Worm (Caenorhabditis elegans): ENCODE results near the gene max-2.

max-2 gene

ce11 chrII:12990964-12991593, 34.6 kb downstream of the max-2 start:
- TF ChIP-seq ceh-28 (tag; optimal IDR thresholded peaks at IDR 0.05) (no peak), lin-39 (tag; optimal IDR thresholded peaks at IDR 0.05) (no peak), fkh-2 (tag; optimal IDR thresholded peaks at IDR 0.05) (no peak), nhr-11 (tag; optimal IDR thresholded peaks at IDR 0.05) (no peak), ceh-82 (tag; optimal IDR thresholded peaks at IDR 0.05) (no peak), tbx-2 (tag; optimal IDR thresholded peaks at IDR 0.05) (no peak), skn-1 (tag; optimal IDR thresholded peaks at IDR 0.05) (no peak), lsy-12 (tag; optimal IDR thresholded peaks at IDR 0.05) (no peak), nhr-23 (tag; optimal IDR thresholded peaks at IDR 0.05) (no peak), unc-62 (GFP tag; optimal IDR thresholded peaks at IDR 0.05) (no peak), nhr-43 (tag; optimal IDR thresholded peaks at IDR 0.05; ENCODE audit: poor library complexity, severe bottlenecking) (no peak), pqm-1 (tag; optimal IDR thresholded peaks at IDR 0.05) (no peak), elt-1 (tag; optimal IDR thresholded peaks at IDR 0.05) (no peak), ztf-4 (tag; optimal IDR thresholded peaks at IDR 0.05) (no peak), eor-1 (tag; optimal IDR thresholded peaks at IDR 0.05) (no peak), hmg-11 (tag; optimal IDR thresholded peaks at IDR 0.05) (no peak), ceh-9 (tag; optimal IDR thresholded peaks at IDR 0.05) (no peak), nhr-67 (tag; optimal IDR thresholded peaks at IDR 0.05) (no peak), zag-1 (tag; optimal IDR thresholded peaks at IDR 0.05) (no peak)

- TF ChIP-seq ama-1 (optimal IDR thresholded peaks at IDR 0.05) (no peak), ceh-9 (tag; optimal IDR thresholded peaks at IDR 0.05) (no peak), pqm-1 (tag; optimal IDR thresholded peaks at IDR 0.05) (no peak), aly-2 (tag; optimal IDR thresholded peaks at IDR 0.05) (no peak), eor-1 (tag; optimal IDR thresholded peaks at IDR 0.05) (no peak), fos-1 (tag; optimal IDR thresholded peaks at IDR 0.05) (no peak), ZK546.5 (tag; optimal IDR thresholded peaks at IDR 0.05) (no peak), mml-1 (tag; optimal IDR thresholded peaks at IDR 0.05) (no peak), daf-12 (tag; optimal IDR thresholded peaks at IDR 0.05) (no peak), nhr-43 (tag; optimal IDR thresholded peaks at IDR 0.05; ENCODE audit: poor library complexity, severe bottlenecking) (no peak), lsy-12 (tag; optimal IDR thresholded peaks at IDR 0.05) (no peak), nhr-28 (tag; optimal IDR thresholded peaks at IDR 0.05) (no peak)
These were observed 35.5 kb downstream of the max-2 start for ce11 chrII:12990191-12990590.

- TF ChIP-seq nhr-11 (tag; optimal IDR thresholded peaks at IDR 0.05) (no peak), fkh-10 (GFP tag; optimal IDR thresholded peaks at IDR 0.05) (no peak), daf-12 (tag; optimal IDR thresholded peaks at IDR 0.05) (no peak), nhr-23 (tag; optimal IDR thresholded peaks at IDR 0.05) (no peak), ceh-28 (tag; optimal IDR thresholded peaks at IDR 0.05) (no peak), zag-1 (tag; optimal IDR thresholded peaks at IDR 0.05) (no peak), lin-39 (tag; optimal IDR thresholded peaks at IDR 0.05) (no peak), nhr-67 (tag; optimal IDR thresholded peaks at IDR 0.05) (no peak), nhr-12 (tag; optimal IDR thresholded peaks at IDR 0.05) (no peak), skn-1 (tag; optimal IDR thresholded peaks at IDR 0.05) (no peak)
These were observed 37.8 kb downstream of the max-2 start for ce11 chrII:12987799-12988198.

- no peak for TF ChIP-seq daf-12 (tag; optimal IDR thresholded peaks at IDR 0.05)
- TF ChIP-seq ceh-28 (tag; optimal IDR thresholded peaks at IDR 0.05) = no peak
- TF ChIP-seq fkh-2 (tag; optimal IDR thresholded peaks at IDR 0.05) = no peak
- TF ChIP-seq egl-27 (tag; optimal IDR thresholded peaks at IDR 0.05) = no peak
- TF ChIP-seq elt-2 (tag; optimal IDR thresholded peaks at IDR 0.05) = no peak
- TF ChIP-seq nhr-12 (tag; optimal IDR thresholded peaks at IDR 0.05) = no peak
These were observed 39.8 kb downstream of the max-2 start for ce11 chrII:12985813-12986212.

- TF ChIP-seq unc-39 (tag; optimal IDR thresholded peaks at IDR 0.05) (no peak), R02D3.7 (tag; optimal IDR thresholded peaks at IDR 0.05) (no peak), mml-1 (tag; optimal IDR thresholded peaks at IDR 0.05) (no peak), egl-5 (tag; optimal IDR thresholded peaks at IDR 0.05) (no peak)
These were observed 40.9 kb downstream of the max-2 start for ce11 chrII:12984709-12985108.

- no peak for TF ChIP-seq daf-12 (tag; optimal IDR thresholded peaks at IDR 0.05)
- no peak for TF ChIP-seq egl-27 (tag; optimal IDR thresholded peaks at IDR 0.05)
- TF ChIP-seq ceh-9 (tag; optimal IDR thresholded peaks at IDR 0.05) = no peak
- no peak for TF ChIP-seq nhr-25 (tag; optimal IDR thresholded peaks at IDR 0.05)
- TF ChIP-seq nhr-237 (tag; optimal IDR thresholded peaks at IDR 0.05) = no peak
- no peak for TF ChIP-seq pha-4 (tag; optimal IDR thresholded peaks at IDR 0.05)
- peak; percentile 76 for TF ChIP-seq elt-2 (tag; optimal IDR thresholded peaks at IDR 0.05)
- no peak for TF ChIP-seq zag-1 (tag; optimal IDR thresholded peaks at IDR 0.05)
- TF ChIP-seq ztf-11 (tag; optimal IDR thresholded peaks at IDR 0.05) = no peak
- peak; percentile 8 for TF ChIP-seq pqm-1 (tag; optimal IDR thresholded peaks at IDR 0.05)
- TF ChIP-seq unc-62 (GFP tag; optimal IDR thresholded peaks at IDR 0.05) = no peak
- no peak for TF ChIP-seq egl-5 (tag; optimal IDR thresholded peaks at IDR 0.05)
These were observed 42.8 kb downstream of the max-2 start for ce11 chrII:12982830-12983229.
